Fruit fly (Drosophila melanogaster): ENCODE data around the gene vig.
A peak's percentile ranks its signal among the peaks of the same experiment; 100 is the strongest.

Gene vig

dm6 chr2L:15057225-15058117 lies 12.6 kb downstream of the vig start, which contains the start of gene ck (continued):
- TF ChIP-seq abd-A (tag; optimal IDR thresholded peaks at IDR 0.05) (no peak), hth (optimal IDR thresholded peaks at IDR 0.05) (no peak), CG1602 (GFP tag; optimal IDR thresholded peaks at IDR 0.05) (no peak), gfzf (GFP tag; optimal IDR thresholded peaks at IDR 0.05) (peak; percentile 94), CG14014 (GFP tag; IDR thresholded peaks at IDR 0.05) (no peak), Xbp1 (GFP tag; optimal IDR thresholded peaks at IDR 0.05) (no peak), kay (GFP tag; optimal IDR thresholded peaks at IDR 0.05) (no peak), br (optimal IDR thresholded peaks at IDR 0.05) (no peak), CG10366 (GFP tag; IDR thresholded peaks at IDR 0.05) (no peak), Usf (GFP tag; optimal IDR thresholded peaks at IDR 0.05) (no peak), Ets65A (GFP tag) (no peak), CG15514 (GFP tag; optimal IDR thresholded peaks at IDR 0.05) (peak; percentile 50), Dip3 (GFP tag; optimal IDR thresholded peaks at IDR 0.05) (no peak), wor (GFP tag; IDR thresholded peaks at IDR 0.05) (no peak), CG13296 (GFP tag; optimal IDR thresholded peaks at IDR 0.05) (no peak), sug (tag; optimal IDR thresholded peaks at IDR 0.05) (peak; percentile 46), nerfin-1 (tag; optimal IDR thresholded peaks at IDR 0.05) (no peak), CTCF (GFP tag; optimal IDR thresholded peaks at IDR 0.05) (no peak), Mad (GFP tag; optimal IDR thresholded peaks at IDR 0.05) (no peak), dan (GFP tag; IDR thresholded peaks at IDR 0.05) (no peak), HmgD (GFP tag; optimal IDR thresholded peaks at IDR 0.05) (no peak), Awh (GFP tag; IDR thresholded peaks at IDR 0.05) (no peak), hkb (optimal IDR thresholded peaks at IDR 0.05) (no peak), hkb (GFP tag; IDR thresholded peaks at IDR 0.05) (no peak), Hey (tag; optimal IDR thresholded peaks at IDR 0.05) (no peak), CG6791 (GFP tag; IDR thresholded peaks at IDR 0.05; ENCODE audit: partially characterized antibody) (peak; percentile 85), Rfx (GFP tag; IDR thresholded peaks at IDR 0.05) (0 out of 2 replicates have a peak, but pooled peaks have one; percentile 7), Asciz (GFP tag; optimal IDR thresholded peaks at IDR 0.05) (no peak), CG13287 (GFP tag; IDR thresholded peaks at IDR 0.05; ENCODE audit: partially characterized antibody) (peak; percentile 74), CG3838 (GFP tag; optimal IDR thresholded peaks at IDR 0.05) (no peak), Antp (GFP tag; optimal IDR thresholded peaks at IDR 0.05) (no peak), Doc3 (GFP tag; IDR thresholded peaks at IDR 0.05; ENCODE audit: partially characterized antibody) (no peak), CG12299 (tag; optimal IDR thresholded peaks at IDR 0.05) (no peak), jigr1 (GFP tag; IDR thresholded peaks at IDR 0.05) (no peak), ash1 (GFP tag; optimal IDR thresholded peaks at IDR 0.05) (no peak), esg (GFP tag; conservative IDR thresholded peaks at IDR 0.05) (no peak), so (GFP tag; IDR thresholded peaks at IDR 0.05) (no peak), her (GFP tag; optimal IDR thresholded peaks at IDR 0.05) (no peak), CG32532 (GFP tag; IDR thresholded peaks at IDR 0.05) (no peak), CG10274 (GFP tag; optimal IDR thresholded peaks at IDR 0.05) (no peak)

dm6 chr2L:15056359-15057220 lies 13.5 kb downstream of the vig start:
- TF ChIP-seq stc (GFP tag; IDR thresholded peaks at IDR 0.05) (peak; percentile 55; the same call in 1 of the 2 replicates), CG6791 (GFP tag; IDR thresholded peaks at IDR 0.05; ENCODE audit: partially characterized antibody) (no peak), toy (GFP tag; IDR thresholded peaks at IDR 0.05) (peak; percentile 39; the same call in 1 of the 2 replicates), vnd (GFP tag; IDR thresholded peaks at IDR 0.05; ENCODE audit: partially characterized antibody) (no peak), corto (GFP tag; optimal IDR thresholded peaks at IDR 0.05) (peak; percentile 67), CG11093 (GFP tag; IDR thresholded peaks at IDR 0.05) (peak; percentile 63; the same call in 2 of the 3 replicates), CG9932 (GFP tag; IDR thresholded peaks at IDR 0.05) (peak; percentile 51), Dek (tag; optimal IDR thresholded peaks at IDR 0.05) (peak; percentile 41), NC2β (GFP tag; optimal IDR thresholded peaks at IDR 0.05) (no peak), zen (tag; optimal IDR thresholded peaks at IDR 0.05) (peak; percentile 81), cad (GFP tag; optimal IDR thresholded peaks at IDR 0.05) (no peak), ap (GFP tag; IDR thresholded peaks at IDR 0.05) (peak; percentile 69), CG3163 (GFP tag; optimal IDR thresholded peaks at IDR 0.05) (no peak)

Data from whole organism, embryonic.